Worm (Caenorhabditis elegans) whole organism, L4 larva: ENCODE results near the gene Y43F8C.9.

Source experiments
- D1046.2 ChIP-seq: fragments of 200-800 bp; sonication (Bioruptor generic); IDR thresholded peaks from 2 replicates; pipeline ENCODE4 v1.3.6; 2022; ENCODE audit warnings: missing genetic modification characterization, missing compliant biosample characterization
- Y48G9A.11 ChIP-seq: fragments of 200-800 bp; sonication (Bioruptor generic); IDR thresholded peaks from 2 replicates; pipeline ENCODE4 v1.3.6; 2022; ENCODE audit warnings: missing genetic modification reagents, missing genetic modification characterization, missing compliant biosample characterization
- lin-13 ChIP-seq: fragments of 150-350 bp; optimal IDR thresholded peaks from 2 replicates; lab custom pipeline; 2014; ENCODE audit warnings: missing biosample characterization, missing genetic modification reagents, missing genetic modification characterization
- nhr-10 ChIP-seq: fragments of 150-350 bp; optimal IDR thresholded peaks from 2 replicates; lab custom pipeline; 2014; ENCODE audit warnings: missing biosample characterization, missing genetic modification characterization
- nhr-237 ChIP-seq: sonication (generic microtip); optimal IDR thresholded peaks from 2 replicates; lab custom pipeline; 2017; ENCODE audit warnings: missing biosample characterization, missing genetic modification characterization
- nhr-28 ChIP-seq: fragments of 150-350 bp; optimal IDR thresholded peaks from 2 replicates; lab custom pipeline; 2014; ENCODE audit warnings: missing biosample characterization, missing genetic modification characterization
- pha-4 ChIP-seq, 2 experiments: fragments of 150-350 bp in 1 of 2; fragments of 200-800 bp in 1 of 2; sonication (Bioruptor generic) in 1 of 2; IDR thresholded peaks in 1 of 2; optimal IDR thresholded peaks in 1 of 2; 2 replicates each; pipeline versions ENCODE4 v1.3.6 to Lab custom; 2014 to 2022; ENCODE audit warnings: missing genetic modification characterization in 2 of 2, missing genetic modification reagents in 2 of 2, missing biosample characterization in 1 of 2, missing compliant biosample characterization in 1 of 2
- pqm-1 ChIP-seq: sonication (generic microtip); optimal IDR thresholded peaks from 2 replicates; lab custom pipeline; 2017; ENCODE audit warnings: missing biosample characterization, missing genetic modification characterization
- snpc-4 ChIP-seq: fragments of 150-350 bp; optimal IDR thresholded peaks from 2 replicates; lab custom pipeline; 2014; ENCODE audit warnings: missing biosample characterization, missing genetic modification characterization
- unc-39 ChIP-seq: sonication (generic microtip); optimal IDR thresholded peaks from 2 replicates; lab custom pipeline; 2017; ENCODE audit warnings: missing biosample characterization, missing genetic modification characterization

DNA sequence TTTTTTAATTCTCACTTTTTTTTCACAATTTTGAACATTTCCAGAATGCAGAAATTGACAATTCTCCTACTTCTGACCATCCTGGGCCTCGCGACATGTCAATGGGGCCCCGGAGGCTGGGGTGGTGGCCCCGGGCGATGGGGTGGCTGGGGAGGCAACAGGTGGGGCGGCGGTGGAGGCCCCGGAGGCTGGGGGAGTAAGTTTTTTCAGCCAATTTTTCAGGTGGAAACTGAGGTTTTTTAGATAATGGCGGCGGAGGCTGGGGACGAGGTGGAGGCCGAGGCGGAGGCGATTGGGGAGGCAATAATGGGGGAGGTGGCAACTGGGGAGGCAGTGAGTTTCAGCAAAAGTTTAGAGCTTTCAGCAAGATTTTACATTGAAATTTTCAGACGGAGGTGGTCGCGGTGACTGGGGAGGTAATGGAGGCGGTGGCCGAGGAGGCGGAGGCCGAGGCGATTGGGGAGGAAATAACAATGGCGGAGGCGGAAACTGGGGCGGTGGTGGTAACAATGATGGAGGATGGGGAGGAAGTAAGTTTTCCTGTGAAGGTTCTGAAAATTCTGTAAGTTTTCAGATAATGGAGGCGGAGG, 35.7 kb upstream of the Y43F8C.9 start:
- TF ChIP-seq Y48G9A.11 (GFP tag; lab: Robert Waterston, UW) (no peak), pha-4 (GFP tag; IDR thresholded peaks at IDR 0.05; lab: Robert Waterston, UW) (no peak; the same call in 1 of the 2 replicates), pha-4 (tag; optimal IDR thresholded peaks at IDR 0.05; lab: Kevin White, UChicago) (no peak), nhr-10 (tag; lab: Kevin White, UChicago) (no peak), nhr-28 (no peak), lin-13 (GFP tag; lab: Kevin White, UChicago) (no peak), D1046.2 (GFP tag; lab: Robert Waterston, UW) (no peak), nhr-237 (tag; lab: Kevin White, UChicago) (no peak), pqm-1 (tag; lab: Kevin White, UChicago) (no peak), snpc-4 (tag; lab: Kevin White, UChicago) (no peak), unc-39 (no peak)
